Worm (Caenorhabditis elegans) whole organism, mixed stage, embryonic: Measurements from ENCODE around the gene F07E5.8.
"Not testable (repeated sequence)": the region's sequence is repeated elsewhere in the genome, so short reads cannot be mapped to it uniquely, and the experiment has no call there.

ENCODE experiments used
- bed-3 ChIP-seq: fragments of 200-800 bp; sonication (Bioruptor generic); optimal IDR thresholded peaks from 3 replicates; lab custom pipeline; 2018; ENCODE audit warnings: mild to moderate bottlenecking, missing genetic modification characterization, moderate library complexity, missing compliant biosample characterization
- ces-1 ChIP-seq: fragments of 150-350 bp; optimal IDR thresholded peaks from 2 replicates; lab custom pipeline; 2014; ENCODE audit warnings: missing biosample characterization, missing genetic modification reagents, missing genetic modification characterization
- lin-32 ChIP-seq: fragments of 200-800 bp; sonication (Bioruptor generic); optimal IDR thresholded peaks from 2 replicates; lab custom pipeline; 2018; ENCODE audit warnings: mild to moderate bottlenecking, missing genetic modification characterization, missing compliant biosample characterization
- nhr-12 ChIP-seq: fragments of 150-350 bp; optimal IDR thresholded peaks from 2 replicates; lab custom pipeline; 2014; ENCODE audit warnings: missing biosample characterization, missing genetic modification characterization
- nhr-2 ChIP-seq: fragments of 150-350 bp; optimal IDR thresholded peaks from 2 replicates; lab custom pipeline; 2014; ENCODE audit warnings: missing biosample characterization, missing genetic modification characterization
- nhr-237 ChIP-seq: fragments of 150-350 bp; optimal IDR thresholded peaks from 2 replicates; lab custom pipeline; 2014; ENCODE audit warnings: missing biosample characterization, missing genetic modification characterization
- nhr-28 ChIP-seq: fragments of 150-350 bp; optimal IDR thresholded peaks from 2 replicates; lab custom pipeline; 2014; ENCODE audit warnings: missing biosample characterization, missing genetic modification characterization
- unc-62 ChIP-seq: fragments of 150-350 bp; optimal IDR thresholded peaks from 2 replicates; lab custom pipeline; 2014; ENCODE audit warnings: missing biosample characterization, missing genetic modification reagents, missing genetic modification characterization
- zip-8 ChIP-seq: fragments of 150-350 bp; optimal IDR thresholded peaks from 2 replicates; lab custom pipeline; 2014; ENCODE audit warnings: missing biosample characterization, missing genetic modification characterization

DNA sequence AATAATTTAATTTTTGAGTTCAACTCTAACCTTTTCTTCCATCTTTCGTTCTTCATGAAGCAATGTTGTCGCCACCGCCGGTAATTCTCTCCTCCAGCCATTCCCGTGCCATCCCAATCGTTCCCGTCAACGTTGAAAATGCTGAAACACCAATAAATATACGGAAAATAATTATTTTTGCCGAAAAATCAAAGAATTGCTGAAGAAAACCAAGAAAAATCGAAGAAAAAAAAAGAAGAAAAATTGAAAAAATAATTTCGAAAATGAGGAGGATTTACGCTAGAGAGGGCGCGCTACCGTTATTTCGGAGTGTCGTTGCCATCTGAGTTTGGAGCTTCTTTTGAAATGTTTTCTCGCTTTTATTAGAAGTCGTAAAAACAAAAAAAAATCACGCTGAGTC lies 51.9 kb downstream of the F07E5.8 start, which contains the start of gene cya-2:
- not testable (repeated sequence) for TF ChIP-seq unc-62 (GFP tag; lab: Kevin White, UChicago); nhr-237 (tag; lab: Kevin White, UChicago); nhr-28 (tag; lab: Kevin White, UChicago); bed-3 (GFP tag; lab: Kevin White, UChicago); nhr-12 (tag; lab: Kevin White, UChicago); lin-32 (GFP tag; lab: Kevin White, UChicago); ces-1 (GFP tag; lab: Kevin White, UChicago); zip-8; nhr-2 (tag; lab: Kevin White, UChicago)
